Worm (Caenorhabditis elegans): ENCODE results near the gene C16C8.17.

- no peak for TF ChIP-seq ama-1 (optimal IDR thresholded peaks at IDR 0.05)
- 0 out of 2 replicates have a peak, but pooled peaks have one; percentile 45 for TF ChIP-seq nhr-41 (GFP tag; IDR thresholded peaks at IDR 0.05)
- no peak for TF ChIP-seq dpl-1 (GFP tag; optimal IDR thresholded peaks at IDR 0.05)
- TF ChIP-seq zag-1 (tag; optimal IDR thresholded peaks at IDR 0.05): no peak
- no peak for TF ChIP-seq fos-1 (tag; optimal IDR thresholded peaks at IDR 0.05)
- TF ChIP-seq snpc-4 (tag; optimal IDR thresholded peaks at IDR 0.05): no peak
Measured at ce11 chrII:3439244-3439698, 1.4 kb upstream of the C16C8.17 start.
